Fruit fly (Drosophila melanogaster) S2 (cell line): ENCODE results near the gene rt.

Experiments
- CG8478 ChIP-seq: fragments of >200 bp; optimal IDR thresholded peaks from 2 replicates; lab custom pipeline; 2018
- CTCF ChIP-seq, 2 experiments: fragments of >200 bp; optimal IDR thresholded peaks; 2 replicates each; lab custom pipeline; 2018

- TF ChIP-seq CG8478 (lab: Kevin White, UChicago) = no peak
- no peak for TF ChIP-seq CTCF (optimal IDR thresholded peaks at IDR 0.05; lab: Kevin White, UChicago)
Observed at dm6 chr3L:11548009-11548408, 39.6 kb downstream of the rt start.
